Worm (Caenorhabditis elegans) whole organism, L4 larva: ENCODE measurements around the gene B0250.7.

ENCODE experiments used
- ceh-82 ChIP-seq: sonication (generic microtip); optimal IDR thresholded peaks from 2 replicates; lab custom pipeline; 2017; ENCODE audit warnings: missing biosample characterization, missing genetic modification characterization
- spr-3 ChIP-seq: fragments of 200-800 bp; sonication (Bioruptor generic); optimal IDR thresholded peaks from 2 replicates; lab custom pipeline; 2018; ENCODE audit warnings: mild to moderate bottlenecking, missing genetic modification characterization, missing compliant biosample characterization

DNA sequence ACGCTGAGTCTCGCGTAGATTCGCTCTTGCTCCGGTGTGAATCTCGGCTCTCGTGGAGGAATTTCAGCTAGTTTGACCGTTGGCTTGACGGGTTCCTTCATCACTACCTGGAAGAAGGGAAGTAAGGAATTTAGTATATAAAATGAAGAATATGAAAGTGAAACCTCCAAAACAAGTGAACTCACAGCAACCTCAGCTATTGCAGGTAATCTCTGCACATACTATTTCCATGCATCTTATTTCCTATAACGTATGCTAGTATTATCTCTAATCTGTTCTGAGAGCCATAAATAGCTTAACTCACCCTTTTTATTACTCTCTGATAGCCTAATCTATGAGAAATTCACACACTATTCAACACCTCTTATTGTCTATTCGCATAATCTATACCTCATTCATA lies 29.1 kb upstream of the B0250.7 start, which contains the start of gene Y38H6C.4:
- TF ChIP-seq spr-3 (GFP tag; lab: Kevin White, UChicago) (no peak), ceh-82 (tag; lab: Kevin White, UChicago) (no peak)
